Worm (Caenorhabditis elegans) whole organism, young adult: Measurements from ENCODE around the gene C54C6.11.
A peak's percentile ranks its signal among the peaks of the same experiment; 100 is the strongest.

Source experiments
- B0261.1 ChIP-seq: sonication (generic microtip); optimal IDR thresholded peaks from 2 replicates; lab custom pipeline; 2016; ENCODE audit warnings: mild to moderate bottlenecking, missing genetic modification characterization, moderate library complexity, missing compliant biosample characterization
- F52B5.7 ChIP-seq: sonication (generic microtip); optimal IDR thresholded peaks from 2 replicates; lab custom pipeline; 2016; ENCODE audit warnings: mild to moderate bottlenecking, missing genetic modification characterization, missing compliant biosample characterization
- F57A8.1 ChIP-seq: fragments of 200-800 bp; sonication (Bioruptor generic); optimal IDR thresholded peaks from 2 replicates; lab custom pipeline; 2018; ENCODE audit warnings: mild to moderate bottlenecking, missing genetic modification characterization, moderate library complexity, missing compliant biosample characterization
- K11D2.4 ChIP-seq: fragments of 200-800 bp; sonication (Bioruptor generic); IDR thresholded peaks from 2 replicates; pipeline ENCODE4 v1.3.6; 2022; ENCODE audit warnings: missing genetic modification reagents, missing genetic modification characterization, missing compliant biosample characterization
- K12H6.12 ChIP-seq: fragments of 200-800 bp; sonication (Bioruptor generic); optimal IDR thresholded peaks from 2 replicates; lab custom pipeline; 2018; ENCODE audit warnings: mild to moderate bottlenecking, missing genetic modification characterization, missing compliant biosample characterization
- T07F8.4 ChIP-seq: sonication (generic microtip); optimal IDR thresholded peaks from 2 replicates; lab custom pipeline; 2016; ENCODE audit warnings: mild to moderate bottlenecking, missing genetic modification characterization, moderate library complexity, missing compliant biosample characterization
- Y53G8AR.9 ChIP-seq: fragments of 200-800 bp; sonication (Bioruptor generic); conservative IDR thresholded peaks from 2 replicates; pipeline ENCODE4 v1.3.6; 2022; ENCODE audit warnings: missing genetic modification reagents, missing genetic modification characterization, missing compliant biosample characterization
- Y56A3A.18 ChIP-seq: fragments of 200-800 bp; sonication (Bioruptor generic); IDR thresholded peaks from 2 replicates; pipeline ENCODE4 v1.3.6; 2022; ENCODE audit warnings: missing genetic modification reagents, missing genetic modification characterization, missing compliant biosample characterization
- Y79H2A.3 ChIP-seq: fragments of 200-800 bp; sonication (Bioruptor generic); conservative IDR thresholded peaks from 2 replicates; pipeline ENCODE4 v1.3.6; 2022; ENCODE audit warnings: missing genetic modification reagents, missing genetic modification characterization, missing compliant biosample characterization
- ama-1 ChIP-seq, 3 experiments: fragments of 150-350 bp in 1 of 3; sonication (generic microtip) in 2 of 3; optimal IDR thresholded peaks; 2 replicates each; lab custom pipeline; 2014 to 2018; ENCODE audit warnings: missing biosample characterization in 2 of 3, missing genetic modification characterization in 2 of 3, missing genetic modification reagents in 2 of 3
- aptf-3 ChIP-seq: fragments of 200-800 bp; sonication (Bioruptor generic); IDR thresholded peaks from 2 replicates; pipeline ENCODE4 v1.3.6; 2022; ENCODE audit warnings: missing genetic modification characterization, missing compliant biosample characterization
- attf-3 ChIP-seq: fragments of 200-800 bp; sonication (Bioruptor generic); conservative IDR thresholded peaks from 2 replicates; pipeline ENCODE4 v1.3.6; 2022; ENCODE audit warnings: missing genetic modification reagents, missing genetic modification characterization, missing compliant biosample characterization
- attf-5 ChIP-seq: fragments of 200-800 bp; sonication (Bioruptor generic); optimal IDR thresholded peaks from 2 replicates; lab custom pipeline; 2018; ENCODE audit warnings: mild to moderate bottlenecking, missing genetic modification characterization, missing compliant biosample characterization
- bed-1 ChIP-seq: fragments of 200-800 bp; sonication (Bioruptor generic); IDR thresholded peaks from 2 replicates; pipeline ENCODE4 v1.3.6; 2022; ENCODE audit warnings: missing genetic modification reagents, missing genetic modification characterization, missing compliant biosample characterization
- cebp-1 ChIP-seq, 2 experiments: fragments of 200-800 bp in 1 of 2; sonication (Bioruptor generic) in 1 of 2; sonication (generic microtip) in 1 of 2; IDR thresholded peaks in 1 of 2; optimal IDR thresholded peaks in 1 of 2; 2 replicates each; pipeline versions ENCODE4 v1.3.6 to Lab custom; 2017 to 2022; ENCODE audit warnings: missing compliant biosample characterization in 2 of 2, missing genetic modification characterization in 2 of 2, mild to moderate bottlenecking in 1 of 2, missing genetic modification reagents in 1 of 2, moderate library complexity in 1 of 2
- cebp-2 ChIP-seq: fragments of 200-800 bp; sonication (Bioruptor generic); IDR thresholded peaks from 2 replicates; pipeline ENCODE4 v1.3.6; 2022; ENCODE audit warnings: missing genetic modification characterization, missing compliant biosample characterization
- ceh-27 ChIP-seq: fragments of 200-800 bp; sonication (Bioruptor generic); optimal IDR thresholded peaks from 2 replicates; lab custom pipeline; 2018; ENCODE audit warnings: mild to moderate bottlenecking, missing genetic modification characterization, moderate library complexity, missing compliant biosample characterization
- chd-7 ChIP-seq: sonication (generic microtip); optimal IDR thresholded peaks from 2 replicates; lab custom pipeline; 2016; ENCODE audit warnings: mild to moderate bottlenecking, missing genetic modification characterization, moderate library complexity, missing compliant biosample characterization
- dox-1 ChIP-seq: fragments of 200-800 bp; sonication (Bioruptor generic); IDR thresholded peaks from 2 replicates; pipeline ENCODE4 v1.3.6; 2022; ENCODE audit warnings: missing genetic modification reagents, missing genetic modification characterization, missing compliant biosample characterization
- efl-1 ChIP-seq: fragments of 150-350 bp; optimal IDR thresholded peaks from 2 replicates; lab custom pipeline; 2014; ENCODE audit warnings: missing biosample characterization, missing genetic modification reagents, missing genetic modification characterization
- egl-44 ChIP-seq: fragments of 200-800 bp; sonication (Bioruptor generic); IDR thresholded peaks from 2 replicates; pipeline ENCODE4 v1.3.6; 2022; ENCODE audit warnings: missing genetic modification reagents, missing genetic modification characterization, missing compliant biosample characterization
- ets-4 ChIP-seq: fragments of 200-800 bp; sonication (Bioruptor generic); optimal IDR thresholded peaks from 2 replicates; lab custom pipeline; 2018; ENCODE audit warnings: mild to moderate bottlenecking, missing genetic modification characterization, missing compliant biosample characterization
- him-1 ChIP-seq: sonication (generic microtip); optimal IDR thresholded peaks from 2 replicates; lab custom pipeline; 2016; ENCODE audit warnings: missing genotype, missing genetic modification reagents, missing genetic modification characterization, missing compliant biosample characterization
- hmg-1.2 ChIP-seq: fragments of 200-800 bp; sonication (Bioruptor generic); IDR thresholded peaks from 2 replicates; pipeline ENCODE4 v1.3.6; 2022; ENCODE audit warnings: missing genetic modification reagents, missing genetic modification characterization, missing compliant biosample characterization
- hmg-20 ChIP-seq: fragments of 200-800 bp; sonication (Bioruptor generic); IDR thresholded peaks from 2 replicates; pipeline ENCODE4 v1.3.6; 2022; ENCODE audit warnings: missing genetic modification reagents, missing genetic modification characterization, missing compliant biosample characterization
- hrde-1 ChIP-seq: sonication (generic microtip); optimal IDR thresholded peaks from 2 replicates; lab custom pipeline; 2016; ENCODE audit warnings: missing genetic modification characterization, mild to moderate bottlenecking, missing compliant biosample characterization, moderate library complexity, missing genotype, missing genetic modification reagents, borderline replicate concordance
- let-526 ChIP-seq: fragments of 200-800 bp; sonication (Bioruptor generic); IDR thresholded peaks from 2 replicates; pipeline ENCODE4 v1.3.6; 2022; ENCODE audit warnings: missing genetic modification reagents, missing genetic modification characterization, missing compliant biosample characterization
- lin-35 ChIP-seq, 3 experiments: fragments of 150-350 bp in 2 of 3; sonication (generic microtip) in 1 of 3; optimal IDR thresholded peaks; 2 replicates each; lab custom pipeline; 2014 to 2018; ENCODE audit warnings: missing biosample characterization in 3 of 3, missing genetic modification characterization in 3 of 3, missing genetic modification reagents in 3 of 3
- lsl-1 ChIP-seq: fragments of 200-800 bp; sonication (Bioruptor generic); optimal IDR thresholded peaks from 2 replicates; lab custom pipeline; 2018; ENCODE audit warnings: mild to moderate bottlenecking, missing genetic modification characterization, moderate library complexity, missing compliant biosample characterization
- madf-3 ChIP-seq: fragments of 200-800 bp; sonication (Bioruptor generic); IDR thresholded peaks from 2 replicates; pipeline ENCODE4 v1.3.6; 2022; ENCODE audit warnings: missing genetic modification reagents, missing genetic modification characterization, missing compliant biosample characterization
- nfyb-1 ChIP-seq: fragments of 200-800 bp; sonication (Bioruptor generic); IDR thresholded peaks from 2 replicates; pipeline ENCODE4 v1.3.6; 2022; ENCODE audit warnings: missing genetic modification reagents, missing genetic modification characterization, missing compliant biosample characterization
- nhr-179 ChIP-seq: sonication (generic microtip); optimal IDR thresholded peaks from 2 replicates; lab custom pipeline; 2016; ENCODE audit warnings: mild to moderate bottlenecking, missing genetic modification characterization, missing compliant biosample characterization
- pha-4 ChIP-seq: fragments of 150-350 bp; sonication (generic microtip); optimal IDR thresholded peaks from 2 replicates; lab custom pipeline; 2014; ENCODE audit warnings: missing biosample characterization, missing genetic modification reagents, missing genetic modification characterization
- rpc-1 ChIP-seq, 2 experiments: fragments of 150-350 bp in 1 of 2; sonication (generic microtip) in 1 of 2; optimal IDR thresholded peaks; 2 replicates each; lab custom pipeline; 2014 to 2018; ENCODE audit warnings: missing biosample characterization in 1 of 2, missing genetic modification characterization in 1 of 2, missing genetic modification reagents in 1 of 2, missing genotype in 1 of 2
- sdz-38 ChIP-seq: sonication (generic microtip); optimal IDR thresholded peaks from 2 replicates; lab custom pipeline; 2016; ENCODE audit warnings: missing genotype, missing genetic modification characterization, missing compliant biosample characterization
- snpc-1.3 ChIP-seq: sonication (generic microtip); optimal IDR thresholded peaks from 2 replicates; lab custom pipeline; 2017; ENCODE audit warnings: missing genetic modification characterization, mild to moderate bottlenecking, missing compliant biosample characterization, antibody characterized with exemption, moderate library complexity, missing genotype, missing genetic modification reagents; ENCODE audit not compliant: insufficient read depth
- somi-1 ChIP-seq: fragments of 200-800 bp; sonication (Bioruptor generic); optimal IDR thresholded peaks from 2 replicates; lab custom pipeline; 2018; ENCODE audit warnings: mild to moderate bottlenecking, missing genetic modification characterization, missing compliant biosample characterization
- tbp1 ChIP-seq: fragments of 200-800 bp; sonication (Bioruptor generic); optimal IDR thresholded peaks from 2 replicates; lab custom pipeline; 2018; ENCODE audit warnings: mild to moderate bottlenecking, missing genetic modification characterization, missing compliant biosample characterization
- tbx-9 ChIP-seq: sonication (generic microtip); optimal IDR thresholded peaks from 2 replicates; lab custom pipeline; 2016; ENCODE audit warnings: borderline replicate concordance, missing genetic modification characterization, inconsistent platforms, missing compliant biosample characterization
- unc-130 ChIP-seq: sonication (generic microtip); optimal IDR thresholded peaks from 2 replicates; lab custom pipeline; 2016; ENCODE audit warnings: missing genetic modification reagents, missing genetic modification characterization, missing compliant biosample characterization
- unc-62 ChIP-seq: fragments of 150-350 bp; optimal IDR thresholded peaks from 2 replicates; lab custom pipeline; 2014; ENCODE audit warnings: missing biosample characterization, missing genetic modification reagents, missing genetic modification characterization
- xnd-1 ChIP-seq: sonication (generic microtip); optimal IDR thresholded peaks from 2 replicates; lab custom pipeline; 2016; ENCODE audit warnings: missing genotype, missing genetic modification reagents, missing genetic modification characterization, missing compliant biosample characterization
- zfh-2 ChIP-seq: fragments of 200-800 bp; sonication (Bioruptor generic); conservative IDR thresholded peaks from 2 replicates; pipeline ENCODE4 v1.3.6; 2022; ENCODE audit warnings: missing genetic modification reagents, missing genetic modification characterization, missing compliant biosample characterization
- zim-3 ChIP-seq: sonication (generic microtip); optimal IDR thresholded peaks from 2 replicates; lab custom pipeline; 2017; ENCODE audit warnings: mild to moderate bottlenecking, missing genetic modification characterization, moderate library complexity, missing compliant biosample characterization
- ztf-18 ChIP-seq: sonication (generic microtip); optimal IDR thresholded peaks from 2 replicates; lab custom pipeline; 2016; ENCODE audit warnings: missing genotype, mild to moderate bottlenecking, missing genetic modification characterization, missing compliant biosample characterization

C54C6.11 gene

ce11 chrIII:3532035-3532434 lies 16.1 kb upstream of the C54C6.11 start (continued):
- TF ChIP-seq pha-4 (tag; lab: Kevin White, UChicago) (no peak), lsl-1 (no peak), K11D2.4 (GFP tag; lab: Robert Waterston, UW) (no peak), hmg-20 (GFP tag; lab: Robert Waterston, UW) (no peak), lin-35 (GFP tag; optimal IDR thresholded peaks at IDR 0.05; lab: Kevin White, UChicago) (no peak), snpc-1.3 (no peak), ceh-27 (GFP tag; lab: Kevin White, UChicago) (peak; percentile 48), Y79H2A.3 (no peak), ama-1 (optimal IDR thresholded peaks at IDR 0.05; lab: Kevin White, UChicago) (no peak), ama-1 (GFP tag; optimal IDR thresholded peaks at IDR 0.05; lab: Kevin White, UChicago) (no peak), aptf-3 (GFP tag; lab: Robert Waterston, UW) (no peak), egl-44 (GFP tag; lab: Robert Waterston, UW) (no peak), ztf-18 (tag; lab: Kevin White, UChicago) (no peak), him-1 (tag; lab: Kevin White, UChicago) (no peak), cebp-2 (no peak), xnd-1 (no peak), efl-1 (GFP tag; lab: Kevin White, UChicago) (no peak), bed-1 (GFP tag; lab: Robert Waterston, UW) (no peak), T07F8.4 (no peak), B0261.1 (no peak), sdz-38 (no peak), F57A8.1 (GFP tag; lab: Kevin White, UChicago) (no peak), Y53G8AR.9 (GFP tag; lab: Robert Waterston, UW) (no peak), madf-3 (GFP tag; lab: Robert Waterston, UW) (no peak), F52B5.7 (tag; lab: Kevin White, UChicago) (no peak), dox-1 (GFP tag; lab: Robert Waterston, UW) (no peak), K12H6.12 (peak; percentile 33), Y56A3A.18 (GFP tag; lab: Robert Waterston, UW) (no peak), zfh-2 (peak; percentile 46; the same call in 1 of the 2 replicates), let-526 (GFP tag; lab: Robert Waterston, UW) (no peak), rpc-1 (optimal IDR thresholded peaks at IDR 0.05; lab: Kevin White, UChicago) (no peak), rpc-1 (tag; optimal IDR thresholded peaks at IDR 0.05; lab: Kevin White, UChicago) (no peak), tbx-9 (tag; lab: Kevin White, UChicago) (no peak), cebp-1 (GFP tag; IDR thresholded peaks at IDR 0.05; lab: Robert Waterston, UW) (no peak), cebp-1 (tag; optimal IDR thresholded peaks at IDR 0.05; lab: Kevin White, UChicago) (peak; percentile 40), attf-3 (GFP tag; lab: Robert Waterston, UW) (no peak), hmg-1.2 (GFP tag; lab: Robert Waterston, UW) (peak; percentile 89), zim-3 (tag; lab: Kevin White, UChicago) (no peak), ets-4 (GFP tag; lab: Kevin White, UChicago) (no peak), unc-130 (GFP tag; lab: Kevin White, UChicago) (no peak), nhr-179 (tag; lab: Kevin White, UChicago) (no peak), somi-1 (GFP tag; lab: Kevin White, UChicago) (no peak), hrde-1 (tag; lab: Kevin White, UChicago) (no peak), attf-5 (GFP tag; lab: Kevin White, UChicago) (peak; percentile 28), chd-7 (tag; lab: Kevin White, UChicago) (no peak), nfyb-1 (GFP tag; lab: Robert Waterston, UW) (0 out of 2 replicates have a peak, but pooled peaks have one; percentile 19), unc-62 (GFP tag; lab: Kevin White, UChicago) (peak; percentile 55), tbp1 (GFP tag; lab: Kevin White, UChicago) (no peak)
